Worm (Caenorhabditis elegans): ENCODE measurements around the gene srbc-49.

Gene srbc-49

ce11 chrV:15870356-15870755 is 48.9 kb downstream of the srbc-49 start, which contains the start of gene str-57:
Gene str-57, plus strand, starts transcription at chrV:15870656.
- TF ChIP-seq egl-5 (tag; optimal IDR thresholded peaks at IDR 0.05) (no peak), nhr-12 (tag; optimal IDR thresholded peaks at IDR 0.05) (no peak)

ce11 chrV:15872273-15872672 is 50.8 kb downstream of the srbc-49 start, which contains the start of gene str-56:
Gene str-56, plus strand, starts transcription at chrV:15872573.
- TF ChIP-seq tbx-2 (tag; optimal IDR thresholded peaks at IDR 0.05) (no peak), fos-1 (tag; optimal IDR thresholded peaks at IDR 0.05) (no peak), fkh-2 (tag; optimal IDR thresholded peaks at IDR 0.05) (no peak), jun-1 (tag; optimal IDR thresholded peaks at IDR 0.05) (no peak)

Data from whole organism, L3 larva.